Worm (Caenorhabditis elegans): ENCODE data around the gene T21B10.3.

DNA sequence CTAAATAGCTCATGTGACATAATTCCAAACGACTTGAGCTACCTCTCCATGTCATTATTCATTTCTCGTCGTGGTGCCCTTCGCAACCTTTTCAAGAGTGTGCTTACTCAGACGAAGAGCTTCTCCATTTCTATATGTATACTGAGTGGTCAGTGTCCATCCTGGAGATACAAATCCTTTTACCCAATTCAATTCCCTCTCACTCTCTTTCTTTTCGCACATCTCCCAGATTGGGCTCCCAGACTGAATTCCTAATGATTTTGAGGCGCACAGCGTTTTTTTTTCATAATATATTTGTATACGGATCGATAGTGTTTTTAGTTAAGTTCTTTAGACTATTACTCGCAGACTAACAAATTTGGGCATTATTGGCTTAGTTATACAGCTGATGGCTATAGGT lies 13.2 kb upstream of the T21B10.3 start:
- TF ChIP-seq hlh-30 (tag; optimal IDR thresholded peaks at IDR 0.05; ENCODE audit: insufficient read depth) (no peak), ceh-18 (tag; optimal IDR thresholded peaks at IDR 0.05) (no peak), che-1 (tag; optimal IDR thresholded peaks at IDR 0.05) (no peak), ama-1 (optimal IDR thresholded peaks at IDR 0.05) (no peak)

Data from whole organism, late embryonic.